Fruit fly (Drosophila melanogaster): ENCODE data around the gene nkd.

The nkd gene

DNA sequence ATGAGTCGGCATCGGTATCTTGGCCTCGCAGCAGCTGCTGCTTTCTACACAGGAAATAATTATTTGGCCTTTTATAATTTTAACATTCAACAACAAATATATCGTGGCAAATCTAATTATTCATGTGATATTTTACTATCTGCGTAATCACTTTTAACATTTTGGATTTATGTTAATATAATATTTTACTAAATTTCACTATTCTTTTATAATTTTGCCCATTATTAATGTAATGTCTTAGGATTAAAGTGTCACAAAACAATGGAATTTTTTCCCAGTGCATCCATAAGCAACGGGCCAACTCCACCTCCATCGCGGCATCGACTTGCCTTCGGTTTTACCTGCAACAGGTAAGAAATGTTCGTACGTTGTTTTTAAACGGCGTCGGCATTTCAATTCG, 2.7 kb downstream of the nkd start (continued):
- TF ChIP-seq CG31388 (GFP tag; optimal IDR thresholded peaks at IDR 0.05) (peak; percentile 24), NfI (GFP tag; optimal IDR thresholded peaks at IDR 0.05) (peak; percentile 60), PHDP (tag; optimal IDR thresholded peaks at IDR 0.05) (peak; percentile 87), CG1024 (GFP tag; IDR thresholded peaks at IDR 0.05) (peak; percentile 57; the same call in 1 of the 2 replicates), CG6272 (GFP tag; IDR thresholded peaks at IDR 0.05) (peak; percentile 43; the same call in 1 of the 2 replicates), CG42726 (GFP tag; IDR thresholded peaks at IDR 0.05; ENCODE audit: partially characterized antibody) (no peak), MESR4 (GFP tag; optimal IDR thresholded peaks at IDR 0.05) (peak; percentile 1), HLHmδ (GFP tag; optimal IDR thresholded peaks at IDR 0.05) (no peak), CG4707 (GFP tag; optimal IDR thresholded peaks at IDR 0.05) (peak; percentile 40), scrt (GFP tag; optimal IDR thresholded peaks at IDR 0.05) (peak; percentile 50), CG11696 (GFP tag; IDR thresholded peaks at IDR 0.05) (no peak), CG6854 (GFP tag; optimal IDR thresholded peaks at IDR 0.05) (peak; percentile 24), Hmx (GFP tag; optimal IDR thresholded peaks at IDR 0.05) (no peak), CG17912 (GFP tag; optimal IDR thresholded peaks at IDR 0.05) (no peak), nerfin-2 (GFP tag; IDR thresholded peaks at IDR 0.05; ENCODE audit: partially characterized antibody) (no peak), Sox100B (GFP tag; optimal IDR thresholded peaks at IDR 0.05) (peak; percentile 91), CG5180 (GFP tag; optimal IDR thresholded peaks at IDR 0.05) (peak; percentile 25), CG7786 (GFP tag; optimal IDR thresholded peaks at IDR 0.05) (no peak), CG6175 (GFP tag; IDR thresholded peaks at IDR 0.05) (no peak), NC2α (GFP tag; optimal IDR thresholded peaks at IDR 0.05) (no peak), tgo (GFP tag; IDR thresholded peaks at IDR 0.05) (peak; percentile 65), Max (GFP tag; optimal IDR thresholded peaks at IDR 0.05) (peak; percentile 68), E2f1 (GFP tag; IDR thresholded peaks at IDR 0.05) (peak; percentile 58), fu2 (GFP tag; optimal IDR thresholded peaks at IDR 0.05) (no peak), chinmo (GFP tag; IDR thresholded peaks at IDR 0.05; ENCODE audit: partially characterized antibody) (no peak), knrl (GFP tag; IDR thresholded peaks at IDR 0.05; ENCODE audit: partially characterized antibody) (no peak), Hr51 (GFP tag; optimal IDR thresholded peaks at IDR 0.05) (peak; percentile 16 to 89), CG2199 (GFP tag; IDR thresholded peaks at IDR 0.05) (no peak), cwo (GFP tag; optimal IDR thresholded peaks at IDR 0.05) (peak; percentile 60), pum (GFP tag; optimal IDR thresholded peaks at IDR 0.05) (peak; percentile 48), prd (optimal IDR thresholded peaks at IDR 0.05) (no peak), prd (GFP tag; IDR thresholded peaks at IDR 0.05) (peak; percentile 91), Sin3A (optimal IDR thresholded peaks at IDR 0.05) (no peak), CG15073 (GFP tag; optimal IDR thresholded peaks at IDR 0.05) (no peak), sna (GFP tag; IDR thresholded peaks at IDR 0.05; ENCODE audit: partially characterized antibody) (no peak), run (tag; optimal IDR thresholded peaks at IDR 0.05) (peak; percentile 79), CG10431 (GFP tag; optimal IDR thresholded peaks at IDR 0.05) (peak; percentile 69), Myb (GFP tag; optimal IDR thresholded peaks at IDR 0.05) (no peak), ATbp (GFP tag; optimal IDR thresholded peaks at IDR 0.05) (peak; percentile 78), bbx (GFP tag; IDR thresholded peaks at IDR 0.05; ENCODE audit: partially characterized antibody) (no peak), Med (GFP tag) (peak; percentile 66), ro (GFP tag; IDR thresholded peaks at IDR 0.05) (peak; percentile 42; the same call in 1 of the 2 replicates), CG7357 (GFP tag; IDR thresholded peaks at IDR 0.05) (peak; percentile 26; the same call in 1 of the 3 replicates), cg (GFP tag; optimal IDR thresholded peaks at IDR 0.05) (no peak), gem (tag; optimal IDR thresholded peaks at IDR 0.05) (peak; percentile 95), tup (GFP tag; optimal IDR thresholded peaks at IDR 0.05) (peak; percentile 19), sens-2 (GFP tag; IDR thresholded peaks at IDR 0.05) (peak; percentile 59; the same call in 1 of the 2 replicates), CG4617 (GFP tag; optimal IDR thresholded peaks at IDR 0.05; ENCODE audit: borderline replicate concordance) (peak; percentile 22), dmrt99B (tag; optimal IDR thresholded peaks at IDR 0.05) (peak; percentile 91), CG33213 (GFP tag; optimal IDR thresholded peaks at IDR 0.05) (no peak)
